Worm (Caenorhabditis elegans) whole organism, late embryonic: ENCODE results near the gene ZK1010.5.

Experiments
- K02D7.2 ChIP-seq: sonication (generic microtip); optimal IDR thresholded peaks from 2 replicates; lab custom pipeline; 2017; ENCODE audit warnings: mild to moderate bottlenecking, missing genetic modification characterization, missing compliant biosample characterization
- Y22D7AL.16 ChIP-seq: sonication (generic microtip); optimal IDR thresholded peaks from 2 replicates; lab custom pipeline; 2016; ENCODE audit warnings: missing genetic modification characterization, missing compliant biosample characterization
- ama-1 ChIP-seq: fragments of 150-350 bp; optimal IDR thresholded peaks from 2 replicates; lab custom pipeline; 2014
- ceh-22 ChIP-seq: sonication (generic microtip); optimal IDR thresholded peaks from 2 replicates; lab custom pipeline; 2017; ENCODE audit warnings: missing biosample characterization, missing genetic modification characterization
- ceh-24 ChIP-seq: sonication (generic microtip); optimal IDR thresholded peaks from 2 replicates; lab custom pipeline; 2016; ENCODE audit warnings: mild to moderate bottlenecking, missing genetic modification characterization, missing compliant biosample characterization
- che-1 ChIP-seq: sonication (generic microtip); optimal IDR thresholded peaks from 2 replicates; lab custom pipeline; 2016; ENCODE audit warnings: mild to moderate bottlenecking, missing genetic modification characterization, missing compliant biosample characterization
- dmd-4 ChIP-seq: sonication (generic microtip); optimal IDR thresholded peaks from 2 replicates; lab custom pipeline; 2016; ENCODE audit warnings: borderline replicate concordance, missing genetic modification characterization, missing compliant biosample characterization
- hlh-15 ChIP-seq: sonication (generic microtip); optimal IDR thresholded peaks from 2 replicates; lab custom pipeline; 2016; ENCODE audit warnings: missing genetic modification characterization, missing compliant biosample characterization
- hlh-30 ChIP-seq: sonication (generic microtip); optimal IDR thresholded peaks from 2 replicates; lab custom pipeline; 2017; ENCODE audit warnings: antibody characterized with exemption, missing genetic modification characterization, missing compliant biosample characterization; ENCODE audit not compliant: insufficient read depth
- lin-11 ChIP-seq: fragments of 200-800 bp; sonication (Bioruptor generic); optimal IDR thresholded peaks from 2 replicates; lab custom pipeline; 2018; ENCODE audit warnings: mild to moderate bottlenecking, missing genetic modification characterization, missing compliant biosample characterization
- pqm-1 ChIP-seq: sonication (generic microtip); optimal IDR thresholded peaks from 2 replicates; lab custom pipeline; 2016; ENCODE audit warnings: missing genetic modification characterization, missing compliant biosample characterization
- sox-2 ChIP-seq: fragments of 200-800 bp; sonication (Bioruptor generic); IDR thresholded peaks from 2 replicates; pipeline ENCODE4 v1.3.6; 2022; ENCODE audit warnings: missing genetic modification reagents, missing genetic modification characterization, missing compliant biosample characterization
- unc-86 ChIP-seq: sonication (generic microtip); optimal IDR thresholded peaks from 2 replicates; lab custom pipeline; 2016; ENCODE audit warnings: missing genetic modification characterization, missing compliant biosample characterization

DNA sequence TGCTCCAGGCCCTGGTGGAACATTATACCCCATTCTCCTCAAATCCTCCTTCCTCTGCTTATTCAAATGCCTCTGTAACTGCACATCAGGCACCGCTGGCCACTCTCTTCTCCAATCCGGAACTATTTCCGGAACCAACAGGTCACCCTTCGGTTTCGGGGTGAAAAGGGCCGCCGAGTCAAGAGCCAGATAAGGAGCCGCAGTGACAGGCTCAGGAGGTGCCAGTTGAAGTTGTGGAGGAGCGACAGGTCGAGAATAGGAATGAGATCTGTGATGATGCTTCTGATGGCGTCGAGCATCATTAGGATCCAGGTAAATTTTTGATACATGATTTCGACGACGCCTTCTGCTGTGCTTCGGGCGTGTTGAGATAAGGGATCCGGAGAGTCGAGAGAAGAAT lies 10.9 kb upstream of the ZK1010.5 start:
- TF ChIP-seq hlh-15 (tag; lab: Kevin White, UChicago): no peak
- no peak for TF ChIP-seq ama-1 (lab: Kevin White, UChicago)
- no peak for TF ChIP-seq Y22D7AL.16 (tag; lab: Kevin White, UChicago)
- TF ChIP-seq pqm-1 (tag; lab: Kevin White, UChicago): no peak
- TF ChIP-seq ceh-24: no peak
- TF ChIP-seq sox-2 (GFP tag; lab: Robert Waterston, UW): no peak
- TF ChIP-seq unc-86 (tag; lab: Kevin White, UChicago): no peak
- no peak for TF ChIP-seq dmd-4
- no peak for TF ChIP-seq lin-11 (tag; lab: Kevin White, UChicago)
- TF ChIP-seq che-1 (tag; lab: Kevin White, UChicago): no peak
- TF ChIP-seq hlh-30 (tag; lab: Kevin White, UChicago): no peak
- TF ChIP-seq ceh-22 (tag; lab: Kevin White, UChicago): no peak
- no peak for TF ChIP-seq K02D7.2
